Fruit fly (Drosophila melanogaster): ENCODE results near the gene Deaf1.

- TF ChIP-seq eg (GFP tag; IDR thresholded peaks at IDR 0.05) (no peak), Lpt (GFP tag; optimal IDR thresholded peaks at IDR 0.05) (no peak), Smox (GFP tag; optimal IDR thresholded peaks at IDR 0.05) (no peak)
Measured at dm6 chr3L:19861215-19861614, 43.2 kb downstream of the Deaf1 start.

Data from whole organism, prepupa.